Fruit fly (Drosophila melanogaster) whole organism, embryonic: Measurements from ENCODE around the gene bark.

Experiments used
- Aef1 ChIP-seq: fragments of 200-800 bp; sonication (Bioruptor generic); IDR thresholded peaks from 3 replicates; pipeline ENCODE4 v1.3.6; 2022; ENCODE audit warnings: missing biosample characterization, missing genetic modification characterization
- Bgb ChIP-seq: fragments of 200-800 bp; sonication (Bioruptor generic); IDR thresholded peaks from 2 replicates; pipeline ENCODE4 v1.3.6; 2022; ENCODE audit warnings: missing biosample characterization, missing genetic modification characterization; ENCODE audit not compliant: partially characterized antibody
- Bteb2 ChIP-seq: fragments of 200-800 bp; sonication (Bioruptor generic); optimal IDR thresholded peaks from 2 replicates; lab custom pipeline; 2016; ENCODE audit warnings: missing biosample characterization, missing genetic modification characterization
- CG11695 ChIP-seq: fragments of 200-800 bp; sonication (Bioruptor generic); IDR thresholded peaks from 3 replicates; pipeline ENCODE4 v1.3.6; 2022; ENCODE audit warnings: missing biosample characterization, missing genetic modification characterization
- CG13775 ChIP-seq: fragments of 200-800 bp; sonication (Bioruptor generic); optimal IDR thresholded peaks from 3 replicates; lab custom pipeline; 2017; ENCODE audit warnings: missing biosample characterization, mild to moderate bottlenecking, missing genetic modification characterization
- CG15601 ChIP-seq: fragments of 200-800 bp; sonication (Bioruptor generic); optimal IDR thresholded peaks from 3 replicates; lab custom pipeline; 2019; ENCODE audit warnings: missing biosample characterization, mild to moderate bottlenecking, missing genetic modification characterization, moderate library complexity
- CG17328 ChIP-seq: fragments of 200-800 bp; sonication (Bioruptor generic); IDR thresholded peaks from 2 replicates; pipeline ENCODE4 v1.3.6; 2022; ENCODE audit warnings: missing biosample characterization, missing genetic modification characterization
- CG17361 ChIP-seq: fragments of 200-800 bp; sonication (Bioruptor generic); IDR thresholded peaks from 3 replicates; pipeline ENCODE4 v1.3.6; 2022; ENCODE audit warnings: missing biosample characterization, missing genetic modification characterization
- CG18619 ChIP-seq: fragments of 200-800 bp; sonication (Bioruptor generic); optimal IDR thresholded peaks from 3 replicates; lab custom pipeline; 2017; ENCODE audit warnings: missing biosample characterization, mild to moderate bottlenecking, missing genetic modification characterization
- CG2889 ChIP-seq: fragments of 200-800 bp; sonication (Bioruptor generic); IDR thresholded peaks from 3 replicates; pipeline ENCODE4 v1.3.6; 2022; ENCODE audit warnings: missing biosample characterization, missing genetic modification characterization
- CG3163 ChIP-seq: fragments of 200-800 bp; sonication (Bioruptor generic); optimal IDR thresholded peaks from 3 replicates; lab custom pipeline; 2016; ENCODE audit warnings: missing biosample characterization, missing genetic modification characterization
- CG3281 ChIP-seq: fragments of 200-800 bp; sonication (Bioruptor generic); optimal IDR thresholded peaks from 3 replicates; lab custom pipeline; 2017; ENCODE audit warnings: missing biosample characterization, mild to moderate bottlenecking, missing genetic modification characterization
- CG4282 ChIP-seq: fragments of 200-800 bp; sonication (Bioruptor generic); optimal IDR thresholded peaks from 2 replicates; lab custom pipeline; 2016; ENCODE audit warnings: missing biosample characterization, missing genetic modification characterization
- CG4424 ChIP-seq: fragments of 200-800 bp; sonication (Bioruptor generic); optimal IDR thresholded peaks from 3 replicates; lab custom pipeline; 2016; ENCODE audit warnings: missing biosample characterization, missing genetic modification characterization
- CG6854 ChIP-seq: fragments of 200-800 bp; sonication (Bioruptor generic); optimal IDR thresholded peaks from 3 replicates; lab custom pipeline; 2017; ENCODE audit warnings: missing biosample characterization, mild to moderate bottlenecking, missing genetic modification characterization
- CG8281 ChIP-seq: fragments of 200-800 bp; sonication (Bioruptor generic); optimal IDR thresholded peaks from 2 replicates; lab custom pipeline; 2018; ENCODE audit warnings: missing biosample characterization, mild to moderate bottlenecking, missing genetic modification characterization, moderate library complexity
- CG9932 ChIP-seq: fragments of 200-800 bp; sonication (Bioruptor generic); IDR thresholded peaks from 2 replicates; pipeline ENCODE4 v1.3.6; 2022; ENCODE audit warnings: missing biosample characterization, missing genetic modification characterization
- Doc3 ChIP-seq: fragments of 200-800 bp; sonication (Bioruptor generic); IDR thresholded peaks from 3 replicates; pipeline ENCODE4 v1.3.6; 2022; ENCODE audit warnings: missing biosample characterization, missing genetic modification characterization; ENCODE audit not compliant: partially characterized antibody
- E2f1 ChIP-seq: fragments of 200-800 bp; sonication (Bioruptor generic); IDR thresholded peaks from 2 replicates; pipeline ENCODE4 v1.3.6; 2022; ENCODE audit warnings: missing biosample characterization, missing genetic modification characterization
- Fer2 ChIP-seq: fragments of 200-800 bp; sonication (Bioruptor generic); optimal IDR thresholded peaks from 2 replicates; lab custom pipeline; 2018; ENCODE audit warnings: missing biosample characterization, mild to moderate bottlenecking, missing genetic modification characterization, moderate library complexity
- Fer3 ChIP-seq: fragments of 200-800 bp; sonication (Bioruptor generic); optimal IDR thresholded peaks from 2 replicates; lab custom pipeline; 2018; ENCODE audit warnings: missing biosample characterization, mild to moderate bottlenecking, missing genetic modification characterization, moderate library complexity
- Hand ChIP-seq: fragments of 200-800 bp; sonication (Bioruptor generic); optimal IDR thresholded peaks from 2 replicates; lab custom pipeline; 2017; ENCODE audit warnings: mild to moderate bottlenecking, missing biosample characterization, missing genetic modification reagents, missing genetic modification characterization
- Lpt ChIP-seq: fragments of >200 bp; optimal IDR thresholded peaks from 2 replicates; lab custom pipeline; 2018; ENCODE audit warnings: missing biosample characterization, missing genetic modification characterization
- MTF-1 ChIP-seq: fragments of 200-800 bp; sonication (Bioruptor generic); optimal IDR thresholded peaks from 2 replicates; lab custom pipeline; 2018; ENCODE audit warnings: missing biosample characterization, mild to moderate bottlenecking, missing genetic modification characterization, borderline replicate concordance
- Neu2 ChIP-seq: fragments of 200-800 bp; sonication (Bioruptor generic); optimal IDR thresholded peaks from 3 replicates; lab custom pipeline; 2016; ENCODE audit warnings: missing biosample characterization, missing genetic modification characterization, borderline replicate concordance
- Pdp1 ChIP-seq, 2 experiments: fragments of 200-800 bp; sonication (Bioruptor generic); optimal IDR thresholded peaks; 3 replicates each; lab custom pipeline; 2016; ENCODE audit warnings: missing biosample characterization in 2 of 2, missing genetic modification characterization in 2 of 2, mild to moderate bottlenecking in 1 of 2, moderate library complexity in 1 of 2
- Sox100B ChIP-seq: fragments of 200-800 bp; sonication (Bioruptor generic); optimal IDR thresholded peaks from 3 replicates; lab custom pipeline; 2018; ENCODE audit warnings: missing biosample characterization, mild to moderate bottlenecking, missing genetic modification characterization
- Ssrp ChIP-seq: fragments of 200-800 bp; sonication (Bioruptor generic); optimal IDR thresholded peaks from 2 replicates; lab custom pipeline; 2018; ENCODE audit warnings: missing biosample characterization, mild to moderate bottlenecking, missing genetic modification characterization, moderate library complexity
- Tbp ChIP-seq: fragments of >200 bp; optimal IDR thresholded peaks from 2 replicates; lab custom pipeline; 2018; ENCODE audit warnings: missing biosample characterization, missing genetic modification characterization
- bowl ChIP-seq: fragments of 200-800 bp; sonication (Bioruptor generic); IDR thresholded peaks from 2 replicates; pipeline ENCODE4 v1.3.6; 2022; ENCODE audit warnings: missing biosample characterization, missing genetic modification characterization
- ems ChIP-seq: fragments of 200-800 bp; sonication (Bioruptor generic); optimal IDR thresholded peaks from 3 replicates; lab custom pipeline; 2016; ENCODE audit warnings: missing biosample characterization, missing genetic modification characterization
- fru ChIP-seq: fragments of >200 bp; optimal IDR thresholded peaks from 2 replicates; lab custom pipeline; 2017
- gcm2 ChIP-seq: fragments of 200-800 bp; sonication (Bioruptor generic); optimal IDR thresholded peaks from 2 replicates; lab custom pipeline; 2016; ENCODE audit warnings: missing biosample characterization, missing genetic modification characterization
- grau ChIP-seq: fragments of 200-800 bp; optimal IDR thresholded peaks from 3 replicates; lab custom pipeline; 2019; ENCODE audit warnings: missing biosample characterization, mild to moderate bottlenecking, missing genetic modification characterization, moderate library complexity
- gsb-n ChIP-seq: fragments of 200-800 bp; sonication (Bioruptor generic); optimal IDR thresholded peaks from 3 replicates; lab custom pipeline; 2018; ENCODE audit warnings: missing biosample characterization, mild to moderate bottlenecking, missing genetic modification characterization
- hth ChIP-seq: fragments of >200 bp; optimal IDR thresholded peaks from 2 replicates; lab custom pipeline; 2017; ENCODE audit warnings: inconsistent platforms
- nau ChIP-seq: fragments of 200-800 bp; sonication (Bioruptor generic); optimal IDR thresholded peaks from 3 replicates; lab custom pipeline; 2017; ENCODE audit warnings: missing biosample characterization, mild to moderate bottlenecking, missing genetic modification characterization, missing genetic modification reagents
- org-1 ChIP-seq: fragments of 200-800 bp; sonication (Bioruptor generic); optimal IDR thresholded peaks from 2 replicates; lab custom pipeline; 2017; ENCODE audit warnings: missing biosample characterization, missing genetic modification characterization
- pan ChIP-seq, 4 experiments: fragments of >200 bp in 3 of 4; fragments of 200-800 bp in 1 of 4; sonication (Bioruptor generic) in 1 of 4; optimal IDR thresholded peaks in 3 of 4; IDR thresholded peaks in 1 of 4; 2 replicates each; pipeline versions ENCODE4 v1.3.6 to Lab custom; 2017 to 2022; ENCODE audit warnings: missing biosample characterization in 2 of 4, missing genetic modification characterization in 2 of 4, mixed read lengths in 1 of 4
- pb ChIP-seq: fragments of 200-800 bp; sonication (Bioruptor generic); optimal IDR thresholded peaks from 3 replicates; lab custom pipeline; 2016; ENCODE audit warnings: missing biosample characterization, missing genetic modification characterization
- pum ChIP-seq: fragments of 200-800 bp; sonication (Bioruptor generic); optimal IDR thresholded peaks from 2 replicates; lab custom pipeline; 2016; ENCODE audit warnings: missing biosample characterization, missing genetic modification characterization
- sima ChIP-seq: fragments of 200-800 bp; sonication (Bioruptor generic); optimal IDR thresholded peaks from 2 replicates; lab custom pipeline; 2016; ENCODE audit warnings: missing biosample characterization, missing genetic modification characterization
- sisA ChIP-seq: fragments of 200-800 bp; sonication (Bioruptor generic); IDR thresholded peaks from 2 replicates; pipeline ENCODE4 v1.3.6; 2022; ENCODE audit warnings: missing biosample characterization, missing genetic modification characterization
- tio ChIP-seq: fragments of 200-800 bp; sonication (Bioruptor generic); optimal IDR thresholded peaks from 2 replicates; lab custom pipeline; 2017; ENCODE audit warnings: missing biosample characterization, missing genetic modification characterization, inconsistent platforms
- toy ChIP-seq: fragments of 200-800 bp; sonication (Bioruptor generic); IDR thresholded peaks from 2 replicates; pipeline ENCODE4 v1.3.6; 2022; ENCODE audit warnings: missing biosample characterization, missing genetic modification characterization
- usp ChIP-seq: fragments of >200 bp; optimal IDR thresholded peaks from 2 replicates; lab custom pipeline; 2017; ENCODE audit warnings: missing biosample characterization, missing genetic modification characterization
- vnd ChIP-seq: fragments of 200-800 bp; sonication (Bioruptor generic); IDR thresholded peaks from 3 replicates; pipeline ENCODE4 v1.3.6; 2022; ENCODE audit warnings: missing biosample characterization, missing genetic modification characterization; ENCODE audit not compliant: partially characterized antibody
- vvl ChIP-seq: fragments of 200-800 bp; sonication (Bioruptor generic); IDR thresholded peaks from 2 replicates; pipeline ENCODE4 v1.3.6; 2022; ENCODE audit warnings: missing biosample characterization, missing genetic modification characterization

Gene bark

dm6 chr2L:3771109-3772067 is 15.6 kb upstream of the bark start, which contains the start of gene bowl (continued):
- peak; percentile 96 for TF ChIP-seq org-1 (GFP tag; lab: Kevin White, UChicago)
- TF ChIP-seq gsb-n: peak; percentile 99
- peak; percentile 92 for TF ChIP-seq Aef1
- peak; percentile 98 for TF ChIP-seq CG17328 (GFP tag; lab: Robert Waterston, UW)
- TF ChIP-seq Hand (GFP tag; lab: Kevin White, UChicago): peak; percentile 89
- 0 out of 3 replicates have a peak, but pooled peaks have one; percentile 17 for TF ChIP-seq Doc3 (GFP tag; lab: Robert Waterston, UW)
- peak; percentile 97 for TF ChIP-seq CG9932 (GFP tag; lab: Robert Waterston, UW)
- TF ChIP-seq pan (optimal IDR thresholded peaks at IDR 0.05; lab: Kevin White, UChicago): no peak
- TF ChIP-seq pan (GFP tag; optimal IDR thresholded peaks at IDR 0.05 in 1 of 2, IDR thresholded peaks at IDR 0.05 in 1 of 2): peak in 1 of 2 experiments; percentile 97
- TF ChIP-seq sisA: peak; percentile 95
- TF ChIP-seq CG11695: peak; percentile 97
- TF ChIP-seq gcm2 (GFP tag; lab: Kevin White, UChicago): peak; percentile 94
- TF ChIP-seq CG2889 (GFP tag; lab: Robert Waterston, UW): peak; percentile 94
- peak; percentile 95 for TF ChIP-seq Ssrp (tag; lab: Kevin White, UChicago)
- TF ChIP-seq fru (lab: Kevin White, UChicago): peak; percentile 19
- TF ChIP-seq CG18619: peak; percentile 94
- TF ChIP-seq grau (tag; lab: Kevin White, UChicago): peak; percentile 94
- TF ChIP-seq CG13775 (GFP tag; lab: Kevin White, UChicago): peak; percentile 95
- TF ChIP-seq CG3281 (GFP tag; lab: Kevin White, UChicago): peak; percentile 86
- TF ChIP-seq nau: peak; percentile 91
- TF ChIP-seq MTF-1 (GFP tag; lab: Kevin White, UChicago): peak; percentile 59
- peak; percentile 99 for TF ChIP-seq vvl
- TF ChIP-seq pb (GFP tag; lab: Kevin White, UChicago): peak; percentile 83
- TF ChIP-seq toy: peak; percentile 74
- TF ChIP-seq pum (GFP tag; lab: Kevin White, UChicago): peak; percentile 89
- peak; percentile 61 for TF ChIP-seq CG4282 (GFP tag; lab: Kevin White, UChicago)
- peak; percentile 91 for TF ChIP-seq Bteb2 (GFP tag; lab: Kevin White, UChicago)
- peak; percentile 77 for TF ChIP-seq sima (GFP tag; lab: Kevin White, UChicago)
- no peak for TF ChIP-seq Tbp (GFP tag; lab: Kevin White, UChicago)
- TF ChIP-seq ems (GFP tag; lab: Kevin White, UChicago): peak; percentile 89
- TF ChIP-seq Lpt (GFP tag; lab: Kevin White, UChicago): no peak
- TF ChIP-seq E2f1 (GFP tag; lab: Robert Waterston, UW): peak; percentile 97
- no peak for TF ChIP-seq usp (GFP tag; lab: Kevin White, UChicago)
- TF ChIP-seq CG3163 (GFP tag; lab: Kevin White, UChicago): peak; percentile 77
- peak; percentile 96 for TF ChIP-seq tio (GFP tag; lab: Kevin White, UChicago)
- peak; percentile 73 for TF ChIP-seq CG8281 (tag; lab: Kevin White, UChicago)
- peak; percentile 79 for TF ChIP-seq CG6854
- TF ChIP-seq vnd (GFP tag; lab: Robert Waterston, UW): no peak
- TF ChIP-seq Pdp1 (GFP tag; optimal IDR thresholded peaks at IDR 0.05; lab: Kevin White, UChicago): peak; percentile 89 to 92
- peak; percentile 85 for TF ChIP-seq Fer3 (tag; lab: Kevin White, UChicago)
- TF ChIP-seq CG17361 (GFP tag; lab: Robert Waterston, UW): peak; percentile 86
- peak; percentile 95 for TF ChIP-seq CG4424 (GFP tag; lab: Kevin White, UChicago)
- peak; percentile 99 for TF ChIP-seq bowl
- peak; percentile 96 for TF ChIP-seq CG15601 (tag; lab: Kevin White, UChicago)
- TF ChIP-seq Sox100B (GFP tag; lab: Kevin White, UChicago): peak; percentile 87
- peak; percentile 75 for TF ChIP-seq Neu2 (GFP tag; lab: Kevin White, UChicago)
- no peak for TF ChIP-seq hth (lab: Kevin White, UChicago)
- peak; percentile 41; the same call in 1 of the 2 replicates for TF ChIP-seq Bgb (GFP tag; lab: Robert Waterston, UW)
- TF ChIP-seq Fer2: peak; percentile 38
